Fruit fly (Drosophila melanogaster) whole organism, embryonic: Measurements from ENCODE around the gene Sytbeta.
A peak's percentile ranks its signal among the peaks of the same experiment; 100 is the strongest.

Source experiments
- Abd-B ChIP-seq: fragments of 200-800 bp; sonication (Bioruptor generic); optimal IDR thresholded peaks from 2 replicates; lab custom pipeline; 2018; ENCODE audit warnings: missing biosample characterization, mild to moderate bottlenecking, missing genetic modification characterization, moderate library complexity
- Atf3 ChIP-seq: fragments of 200-800 bp; sonication (Bioruptor generic); optimal IDR thresholded peaks from 3 replicates; lab custom pipeline; 2016; ENCODE audit warnings: missing biosample characterization, missing genetic modification characterization
- Atf6 ChIP-seq: fragments of 200-800 bp; sonication (Bioruptor generic); IDR thresholded peaks from 2 replicates; pipeline ENCODE4 v1.3.6; 2022; ENCODE audit warnings: missing biosample characterization, missing genetic modification characterization
- Awh ChIP-seq: fragments of 200-800 bp; sonication (Bioruptor generic); IDR thresholded peaks from 2 replicates; pipeline ENCODE4, ENCODE4 v1.3.6; 2022; ENCODE audit warnings: missing biosample characterization, missing genetic modification characterization
- B-H2 ChIP-seq: fragments of 200-800 bp; sonication (Bioruptor generic); optimal IDR thresholded peaks from 2 replicates; lab custom pipeline; 2018; ENCODE audit warnings: missing biosample characterization, mild to moderate bottlenecking, missing genetic modification characterization
- C15 ChIP-seq: fragments of 200-800 bp; sonication (Bioruptor generic); IDR thresholded peaks from 3 replicates; pipeline ENCODE4 v1.3.6; 2022; ENCODE audit warnings: missing biosample characterization, missing genetic modification characterization
- CG10267 ChIP-seq: fragments of 200-800 bp; sonication (Bioruptor generic); optimal IDR thresholded peaks from 2 replicates; lab custom pipeline; 2018; ENCODE audit warnings: missing biosample characterization, mild to moderate bottlenecking, missing genetic modification characterization, moderate library complexity
- CG10565 ChIP-seq: fragments of 200-800 bp; sonication (Bioruptor generic); optimal IDR thresholded peaks from 3 replicates; lab custom pipeline; 2016; ENCODE audit warnings: missing biosample characterization, mild to moderate bottlenecking, missing genetic modification characterization
- CG11093 ChIP-seq: fragments of 200-800 bp; sonication (Bioruptor generic); IDR thresholded peaks from 3 replicates; pipeline ENCODE4 v1.3.6; 2022; ENCODE audit warnings: missing biosample characterization, missing genetic modification characterization
- CG15514 ChIP-seq: fragments of 200-800 bp; sonication (Bioruptor generic); optimal IDR thresholded peaks from 3 replicates; lab custom pipeline; 2017; ENCODE audit warnings: missing biosample characterization, missing genetic modification characterization, mild to moderate bottlenecking, moderate library complexity, missing genetic modification reagents
- CG2116 ChIP-seq: fragments of 200-800 bp; sonication (Bioruptor generic); optimal IDR thresholded peaks from 3 replicates; lab custom pipeline; 2018; ENCODE audit warnings: missing biosample characterization, mild to moderate bottlenecking, missing genetic modification characterization
- CG2199 ChIP-seq: fragments of 200-800 bp; sonication (Bioruptor generic); IDR thresholded peaks from 3 replicates; pipeline ENCODE4 v1.3.6; 2022; ENCODE audit warnings: missing biosample characterization, missing genetic modification characterization
- CG2712 ChIP-seq: fragments of 200-800 bp; optimal IDR thresholded peaks from 3 replicates; lab custom pipeline; 2019; ENCODE audit warnings: missing biosample characterization, mild to moderate bottlenecking, missing genetic modification characterization, moderate library complexity
- CG2889 ChIP-seq: fragments of 200-800 bp; sonication (Bioruptor generic); IDR thresholded peaks from 3 replicates; pipeline ENCODE4 v1.3.6; 2022; ENCODE audit warnings: missing biosample characterization, missing genetic modification characterization
- CG3065 ChIP-seq: fragments of 200-800 bp; sonication (Bioruptor generic); optimal IDR thresholded peaks from 2 replicates; lab custom pipeline; 2016; ENCODE audit warnings: missing biosample characterization, missing genetic modification characterization
- CG3281 ChIP-seq: fragments of 200-800 bp; sonication (Bioruptor generic); optimal IDR thresholded peaks from 3 replicates; lab custom pipeline; 2017; ENCODE audit warnings: missing biosample characterization, mild to moderate bottlenecking, missing genetic modification characterization
- CG33213 ChIP-seq: fragments of 200-800 bp; sonication (Bioruptor generic); optimal IDR thresholded peaks from 3 replicates; lab custom pipeline; 2016; ENCODE audit warnings: missing biosample characterization, missing genetic modification characterization
- CG3847 ChIP-seq: fragments of 200-800 bp; sonication (Bioruptor generic); IDR thresholded peaks from 2 replicates; pipeline ENCODE4 v1.3.6; 2022; ENCODE audit warnings: missing biosample characterization, missing genetic modification characterization
- CG4404 ChIP-seq: fragments of 200-800 bp; sonication (Bioruptor generic); IDR thresholded peaks from 2 replicates; pipeline ENCODE4 v1.3.6; 2022; ENCODE audit warnings: missing biosample characterization, missing genetic modification characterization
- CG8359 ChIP-seq: fragments of 200-800 bp; sonication (Bioruptor generic); optimal IDR thresholded peaks from 2 replicates; lab custom pipeline; 2017; ENCODE audit warnings: missing biosample characterization, mild to moderate bottlenecking, missing genetic modification characterization, borderline replicate concordance
- CG9932 ChIP-seq: fragments of 200-800 bp; sonication (Bioruptor generic); IDR thresholded peaks from 2 replicates; pipeline ENCODE4 v1.3.6; 2022; ENCODE audit warnings: missing biosample characterization, missing genetic modification characterization
- D ChIP-seq, 2 experiments: fragments of 200-800 bp in 1 of 2; fragments of >200 bp in 1 of 2; sonication (Bioruptor generic) in 1 of 2; optimal IDR thresholded peaks; 2 replicates in 1 of 2; 3 replicates in 1 of 2; lab custom pipeline; 2017; ENCODE audit warnings: mild to moderate bottlenecking in 1 of 2, missing biosample characterization in 1 of 2, missing genetic modification characterization in 1 of 2, missing genetic modification reagents in 1 of 2
- Dbx ChIP-seq: fragments of 200-800 bp; sonication (Bioruptor generic); IDR thresholded peaks from 3 replicates; pipeline ENCODE4 v1.3.6; 2022; ENCODE audit warnings: missing biosample characterization, missing genetic modification characterization
- Deaf1 ChIP-seq: fragments of 200-800 bp; optimal IDR thresholded peaks from 3 replicates; lab custom pipeline; 2019; ENCODE audit warnings: missing biosample characterization, mild to moderate bottlenecking, missing genetic modification characterization, moderate library complexity
- E2f2 ChIP-seq: fragments of 200-800 bp; sonication (Bioruptor generic); IDR thresholded peaks from 2 replicates; pipeline ENCODE4 v1.3.6; 2022; ENCODE audit warnings: missing biosample characterization, missing genetic modification characterization
- Eip74EF ChIP-seq, 2 experiments: fragments of 200-800 bp in 1 of 2; fragments of >200 bp in 1 of 2; sonication (Bioruptor generic) in 1 of 2; optimal IDR thresholded peaks; 2 replicates each; lab custom pipeline; 2017 to 2019; ENCODE audit warnings: missing biosample characterization in 2 of 2, missing genetic modification characterization in 2 of 2, mild to moderate bottlenecking in 1 of 2, moderate library complexity in 1 of 2
- Fer1 ChIP-seq: fragments of 200-800 bp; sonication (Bioruptor generic); optimal IDR thresholded peaks from 2 replicates; lab custom pipeline; 2017; ENCODE audit warnings: missing biosample characterization, mild to moderate bottlenecking, missing genetic modification characterization
- MTF-1 ChIP-seq: fragments of 200-800 bp; sonication (Bioruptor generic); optimal IDR thresholded peaks from 2 replicates; lab custom pipeline; 2018; ENCODE audit warnings: missing biosample characterization, mild to moderate bottlenecking, missing genetic modification characterization, borderline replicate concordance
- Oli ChIP-seq: fragments of 200-800 bp; sonication (Bioruptor generic); optimal IDR thresholded peaks from 2 replicates; lab custom pipeline; 2018; ENCODE audit warnings: missing biosample characterization, mild to moderate bottlenecking, missing genetic modification characterization, moderate library complexity
- Side ChIP-seq: fragments of 200-800 bp; sonication (Bioruptor generic); optimal IDR thresholded peaks from 2 replicates; lab custom pipeline; 2016; ENCODE audit warnings: missing biosample characterization, missing genetic modification characterization
- Sin3A ChIP-seq: fragments of >200 bp; optimal IDR thresholded peaks from 2 replicates; lab custom pipeline; 2018
- cg ChIP-seq: fragments of 200-800 bp; sonication (Bioruptor generic); optimal IDR thresholded peaks from 3 replicates; lab custom pipeline; 2019; ENCODE audit warnings: missing biosample characterization, mild to moderate bottlenecking, missing genetic modification characterization, moderate library complexity
- crc ChIP-seq: fragments of 200-800 bp; sonication (Bioruptor generic); optimal IDR thresholded peaks from 2 replicates; lab custom pipeline; 2016; ENCODE audit warnings: missing biosample characterization, missing genetic modification characterization
- crp ChIP-seq, 2 experiments: fragments of 200-800 bp; sonication (Bioruptor generic); optimal IDR thresholded peaks; 2 replicates in 1 of 2; 3 replicates in 1 of 2; lab custom pipeline; 2017; ENCODE audit warnings: missing biosample characterization in 2 of 2, missing genetic modification characterization in 2 of 2, mild to moderate bottlenecking in 1 of 2, moderate library complexity in 1 of 2
- dan ChIP-seq: fragments of 200-800 bp; sonication (Bioruptor generic); IDR thresholded peaks from 2 replicates; pipeline ENCODE4 v1.3.6; 2022; ENCODE audit warnings: missing biosample characterization, missing genetic modification characterization
- gcm ChIP-seq: fragments of 200-800 bp; sonication (Bioruptor generic); optimal IDR thresholded peaks from 2 replicates; lab custom pipeline; 2019; ENCODE audit warnings: missing biosample characterization, mild to moderate bottlenecking, missing genetic modification characterization, moderate library complexity
- insv ChIP-seq, 2 experiments: fragments of 200-800 bp; sonication (Bioruptor generic); optimal IDR thresholded peaks; 3 replicates each; lab custom pipeline; 2016 to 2018; ENCODE audit warnings: missing biosample characterization in 2 of 2, missing genetic modification characterization in 2 of 2
- jigr1 ChIP-seq: fragments of 200-800 bp; sonication (Bioruptor generic); IDR thresholded peaks from 3 replicates; pipeline ENCODE4 v1.3.6; 2022; ENCODE audit warnings: missing biosample characterization, missing genetic modification characterization
- knrl ChIP-seq: fragments of 200-800 bp; sonication (Bioruptor generic); IDR thresholded peaks from 3 replicates; pipeline ENCODE4 v1.3.6; 2022; ENCODE audit warnings: missing biosample characterization, missing genetic modification characterization; ENCODE audit not compliant: partially characterized antibody
- lmd ChIP-seq: fragments of 200-800 bp; sonication (Bioruptor generic); IDR thresholded peaks from 2 replicates; pipeline ENCODE4 v1.3.6; 2022; ENCODE audit warnings: missing biosample characterization, missing genetic modification characterization
- mam ChIP-seq: fragments of 200-800 bp; sonication (Bioruptor generic); optimal IDR thresholded peaks from 3 replicates; lab custom pipeline; 2016; ENCODE audit warnings: missing biosample characterization, missing genetic modification characterization
- nom ChIP-seq: fragments of 200-800 bp; sonication (Bioruptor generic); optimal IDR thresholded peaks from 2 replicates; lab custom pipeline; 2017; ENCODE audit warnings: missing biosample characterization, missing genetic modification characterization, mild to moderate bottlenecking, moderate library complexity, missing genetic modification reagents
- ranshi ChIP-seq: fragments of 200-800 bp; sonication (Bioruptor generic); IDR thresholded peaks from 2 replicates; pipeline ENCODE4 v1.3.6; 2022; ENCODE audit warnings: missing biosample characterization, missing genetic modification characterization
- scrt ChIP-seq: fragments of 200-800 bp; sonication (Bioruptor generic); optimal IDR thresholded peaks from 2 replicates; lab custom pipeline; 2018; ENCODE audit warnings: missing biosample characterization, mild to moderate bottlenecking, missing genetic modification characterization, moderate library complexity
- usp ChIP-seq: fragments of >200 bp; optimal IDR thresholded peaks from 2 replicates; lab custom pipeline; 2017; ENCODE audit warnings: missing biosample characterization, missing genetic modification characterization
- wdn ChIP-seq: fragments of 200-800 bp; sonication (Bioruptor generic); IDR thresholded peaks from 2 replicates; pipeline ENCODE4 v1.3.6; 2022; ENCODE audit warnings: missing biosample characterization, missing genetic modification characterization
- z ChIP-seq: fragments of 200-800 bp; sonication (Bioruptor generic); IDR thresholded peaks from 3 replicates; pipeline ENCODE4 v1.3.6; 2022; ENCODE audit warnings: missing biosample characterization, missing genetic modification characterization
- zf30C ChIP-seq: fragments of 200-800 bp; sonication (Bioruptor generic); optimal IDR thresholded peaks from 3 replicates; lab custom pipeline; 2018; ENCODE audit warnings: missing biosample characterization, mild to moderate bottlenecking, missing genetic modification characterization

Gene Sytbeta

DNA sequence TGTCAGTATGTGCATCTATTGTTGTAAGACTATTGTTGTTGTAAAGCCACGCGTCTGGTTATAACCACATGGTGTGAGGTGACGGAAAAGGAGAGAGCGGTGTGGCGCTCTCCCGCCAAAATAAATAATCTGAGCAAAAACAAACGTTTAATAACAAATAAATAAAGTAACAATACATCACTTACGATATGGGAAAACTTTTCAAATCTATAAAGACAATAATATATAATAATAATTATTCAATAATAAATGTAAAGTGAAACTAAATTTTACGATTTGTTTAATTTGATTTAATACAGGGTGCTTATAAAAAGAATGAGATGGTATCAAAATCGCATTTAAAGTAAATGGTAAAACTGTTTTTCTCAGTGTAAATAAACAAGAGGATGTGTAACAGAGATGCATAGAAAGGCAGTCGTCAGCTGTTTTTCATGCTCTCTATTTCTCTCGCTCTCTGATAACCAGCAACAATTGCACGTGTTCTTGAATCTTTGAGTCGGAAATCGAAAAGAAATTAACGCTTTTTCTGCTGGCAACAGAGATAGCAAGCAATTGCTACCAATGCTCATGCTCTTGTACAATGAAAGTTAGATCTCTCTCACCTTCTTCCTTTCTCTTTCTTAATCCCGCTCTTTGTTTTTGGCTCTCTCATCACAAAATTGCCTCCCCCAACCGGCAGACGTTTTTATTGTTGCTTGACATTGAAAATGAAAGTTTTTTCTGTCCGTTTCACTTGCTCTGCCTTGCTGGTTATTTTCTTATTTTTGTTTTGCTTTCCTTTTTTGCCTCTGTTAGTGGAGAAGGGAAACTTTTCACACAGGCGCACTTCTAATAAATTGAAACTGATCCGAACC, 34.1 kb upstream of the Sytbeta start (continued):
- TF ChIP-seq Deaf1 (peak; percentile 66), lmd (GFP tag; lab: Robert Waterston, UW) (peak; percentile 86), CG3281 (GFP tag; lab: Kevin White, UChicago) (peak; percentile 92), CG2199 (0 out of 3 replicates have a peak, but pooled peaks have one; percentile 35), C15 (GFP tag; lab: Robert Waterston, UW) (peak; percentile 27; the same call in 1 of the 3 replicates), Fer1 (peak; percentile 89), crc (GFP tag; lab: Kevin White, UChicago) (no peak), knrl (GFP tag; lab: Robert Waterston, UW) (no peak), CG9932 (GFP tag; lab: Robert Waterston, UW) (peak; percentile 52; the same call in 1 of the 2 replicates), mam (GFP tag; lab: Kevin White, UChicago) (no peak), Oli (tag; lab: Kevin White, UChicago) (peak; percentile 80), CG4404 (GFP tag; lab: Robert Waterston, UW) (peak; percentile 37), z (GFP tag; lab: Robert Waterston, UW) (no peak), zf30C (GFP tag; lab: Kevin White, UChicago) (peak; percentile 91), Awh (GFP tag; lab: Robert Waterston, UW) (peak; percentile 92), Atf3 (no peak), gcm (GFP tag; lab: Kevin White, UChicago) (peak; percentile 94), CG11093 (GFP tag; lab: Robert Waterston, UW) (no peak; the same call in 2 of the 3 replicates), Atf6 (GFP tag; lab: Robert Waterston, UW) (peak; percentile 67), CG3065 (GFP tag; lab: Kevin White, UChicago) (peak; percentile 24), CG10267 (tag; lab: Kevin White, UChicago) (peak; percentile 94), Dbx (GFP tag; lab: Robert Waterston, UW) (peak; percentile 75), CG2712 (peak; percentile 97), Sin3A (lab: Kevin White, UChicago) (no peak), Abd-B (GFP tag; lab: Kevin White, UChicago) (peak; percentile 52), nom (GFP tag; lab: Kevin White, UChicago) (peak; percentile 85), ranshi (GFP tag; lab: Robert Waterston, UW) (peak; percentile 89; the same call in 1 of the 2 replicates), CG10565 (GFP tag; lab: Kevin White, UChicago) (peak; percentile 22), CG15514 (peak; percentile 82), CG33213 (GFP tag; lab: Kevin White, UChicago) (no peak), CG2889 (GFP tag; lab: Robert Waterston, UW) (0 out of 3 replicates have a peak, but pooled peaks have one; percentile 8), jigr1 (GFP tag; lab: Robert Waterston, UW) (0 out of 3 replicates have a peak, but pooled peaks have one; percentile 7), dan (GFP tag; lab: Robert Waterston, UW) (no peak), D (optimal IDR thresholded peaks at IDR 0.05; lab: Kevin White, UChicago) (no peak), D (GFP tag; optimal IDR thresholded peaks at IDR 0.05; lab: Kevin White, UChicago) (peak; percentile 93), wdn (GFP tag; lab: Robert Waterston, UW) (no peak), usp (no peak), cg (GFP tag; lab: Kevin White, UChicago) (no peak), B-H2 (GFP tag; lab: Kevin White, UChicago) (no peak), crp (GFP tag; optimal IDR thresholded peaks at IDR 0.05; lab: Kevin White, UChicago) (peak in 1 of 2 experiments; percentile 76), insv (GFP tag; optimal IDR thresholded peaks at IDR 0.05; lab: Kevin White, UChicago) (no peak), CG2116 (GFP tag; lab: Kevin White, UChicago) (peak; percentile 76), E2f2 (GFP tag; lab: Robert Waterston, UW) (peak; percentile 51; the same call in 1 of the 2 replicates), scrt (GFP tag; lab: Kevin White, UChicago) (peak; percentile 84), Side (no peak), CG3847 (GFP tag; lab: Robert Waterston, UW) (no peak), CG8359 (GFP tag; lab: Kevin White, UChicago) (peak; percentile 61), Eip74EF (GFP tag; optimal IDR thresholded peaks at IDR 0.05; lab: Kevin White, UChicago) (peak in 1 of 2 experiments; percentile 90), MTF-1 (GFP tag; lab: Kevin White, UChicago) (peak; percentile 86)
